Worm (Caenorhabditis elegans) whole organism, late embryonic: ENCODE measurements around the gene C31B8.1.

Experiments used
- C08G9.2 ChIP-seq: sonication (generic microtip); optimal IDR thresholded peaks from 2 replicates; lab custom pipeline; 2016; ENCODE audit warnings: mild to moderate bottlenecking, missing genetic modification characterization, moderate library complexity, missing compliant biosample characterization
- C38D4.7 ChIP-seq: fragments of 200-800 bp; sonication (Bioruptor generic); optimal IDR thresholded peaks from 2 replicates; lab custom pipeline; 2018; ENCODE audit warnings: mild to moderate bottlenecking, missing genetic modification characterization, moderate library complexity, missing compliant biosample characterization
- F13H6.1 ChIP-seq: sonication (generic microtip); optimal IDR thresholded peaks from 2 replicates; lab custom pipeline; 2016; ENCODE audit warnings: missing genetic modification characterization, missing compliant biosample characterization
- K09A11.1 ChIP-seq: sonication (generic microtip); optimal IDR thresholded peaks from 2 replicates; lab custom pipeline; 2017; ENCODE audit warnings: antibody characterized with exemption, mild to moderate bottlenecking, missing genetic modification characterization, missing compliant biosample characterization; ENCODE audit not compliant: insufficient read depth
- T23F11.4 ChIP-seq: fragments of 200-800 bp; sonication (Bioruptor generic); optimal IDR thresholded peaks from 2 replicates; lab custom pipeline; 2018; ENCODE audit warnings: mild to moderate bottlenecking, missing genetic modification characterization, missing compliant biosample characterization
- Y22D7AL.16 ChIP-seq: sonication (generic microtip); optimal IDR thresholded peaks from 2 replicates; lab custom pipeline; 2016; ENCODE audit warnings: missing genetic modification characterization, missing compliant biosample characterization
- ahr-1 ChIP-seq: sonication (generic microtip); optimal IDR thresholded peaks from 2 replicates; lab custom pipeline; 2016; ENCODE audit warnings: missing genetic modification characterization, missing compliant biosample characterization
- ceh-19 ChIP-seq: fragments of 200-800 bp; sonication (Bioruptor generic); optimal IDR thresholded peaks from 2 replicates; lab custom pipeline; 2018; ENCODE audit warnings: mild to moderate bottlenecking, missing genetic modification characterization, missing compliant biosample characterization
- ceh-24 ChIP-seq: sonication (generic microtip); optimal IDR thresholded peaks from 2 replicates; lab custom pipeline; 2016; ENCODE audit warnings: mild to moderate bottlenecking, missing genetic modification characterization, missing compliant biosample characterization
- ceh-30 ChIP-seq: fragments of 150-350 bp; optimal IDR thresholded peaks from 2 replicates; lab custom pipeline; 2014; ENCODE audit warnings: missing biosample characterization, missing genetic modification characterization
- ceh-45 ChIP-seq: fragments of 200-800 bp; sonication (Bioruptor generic); IDR thresholded peaks from 2 replicates; pipeline ENCODE4 v1.3.6; 2022; ENCODE audit warnings: missing genetic modification reagents, missing genetic modification characterization, missing compliant biosample characterization
- ceh-6 ChIP-seq: fragments of 200-800 bp; sonication (Bioruptor generic); optimal IDR thresholded peaks from 2 replicates; lab custom pipeline; 2018; ENCODE audit warnings: mild to moderate bottlenecking, missing genetic modification characterization, missing compliant biosample characterization
- che-1 ChIP-seq: sonication (generic microtip); optimal IDR thresholded peaks from 2 replicates; lab custom pipeline; 2016; ENCODE audit warnings: mild to moderate bottlenecking, missing genetic modification characterization, missing compliant biosample characterization
- dmd-4 ChIP-seq: sonication (generic microtip); optimal IDR thresholded peaks from 2 replicates; lab custom pipeline; 2016; ENCODE audit warnings: borderline replicate concordance, missing genetic modification characterization, missing compliant biosample characterization
- dve-1 ChIP-seq: sonication (generic microtip); optimal IDR thresholded peaks from 2 replicates; lab custom pipeline; 2017; ENCODE audit warnings: antibody characterized with exemption, mild to moderate bottlenecking, missing genetic modification characterization, missing compliant biosample characterization
- ets-4 ChIP-seq: sonication (generic microtip); optimal IDR thresholded peaks from 2 replicates; lab custom pipeline; 2016; ENCODE audit warnings: missing genetic modification characterization, missing compliant biosample characterization
- fax-1 ChIP-seq: sonication (generic microtip); optimal IDR thresholded peaks from 2 replicates; lab custom pipeline; 2016; ENCODE audit warnings: missing genotype, missing genetic modification characterization, missing compliant biosample characterization
- fkh-10 ChIP-seq: fragments of 150-350 bp; optimal IDR thresholded peaks from 2 replicates; lab custom pipeline; 2014; ENCODE audit warnings: missing biosample characterization, missing genetic modification reagents, missing genetic modification characterization
- fkh-6 ChIP-seq: sonication (generic microtip); optimal IDR thresholded peaks from 2 replicates; lab custom pipeline; 2016; ENCODE audit warnings: missing genetic modification characterization, missing compliant biosample characterization
- gmeb-2 ChIP-seq: sonication (generic microtip); optimal IDR thresholded peaks from 2 replicates; lab custom pipeline; 2016; ENCODE audit warnings: missing genetic modification characterization, inconsistent platforms, missing compliant biosample characterization
- hlh-30 ChIP-seq: sonication (generic microtip); optimal IDR thresholded peaks from 2 replicates; lab custom pipeline; 2017; ENCODE audit warnings: antibody characterized with exemption, missing genetic modification characterization, missing compliant biosample characterization; ENCODE audit not compliant: insufficient read depth
- lim-6 ChIP-seq: sonication (generic microtip); optimal IDR thresholded peaks from 2 replicates; lab custom pipeline; 2016; ENCODE audit warnings: missing genetic modification characterization, missing compliant biosample characterization
- mec-3 ChIP-seq: sonication (generic microtip); optimal IDR thresholded peaks from 2 replicates; lab custom pipeline; 2016; ENCODE audit warnings: borderline replicate concordance, missing genetic modification characterization, missing compliant biosample characterization
- nfya-1 ChIP-seq: sonication (generic microtip); optimal IDR thresholded peaks from 2 replicates; lab custom pipeline; 2017; ENCODE audit warnings: missing genetic modification characterization, mild to moderate bottlenecking, missing compliant biosample characterization, antibody characterized with exemption, moderate library complexity
- nhr-232 ChIP-seq: sonication (generic microtip); optimal IDR thresholded peaks from 2 replicates; lab custom pipeline; 2016; ENCODE audit warnings: missing genetic modification characterization, missing compliant biosample characterization
- odd-2 ChIP-seq: sonication (generic microtip); optimal IDR thresholded peaks from 2 replicates; lab custom pipeline; 2017; ENCODE audit warnings: antibody characterized with exemption, mild to moderate bottlenecking, missing genetic modification characterization, missing compliant biosample characterization
- pag-3 ChIP-seq: sonication (generic microtip); optimal IDR thresholded peaks from 2 replicates; lab custom pipeline; 2016; ENCODE audit warnings: missing compliant biosample characterization, missing genetic modification characterization, borderline replicate concordance
- pat-9 ChIP-seq: fragments of 200-800 bp; sonication (Bioruptor generic); optimal IDR thresholded peaks from 2 replicates; lab custom pipeline; 2018; ENCODE audit warnings: mild to moderate bottlenecking, missing genetic modification characterization, moderate library complexity, missing compliant biosample characterization
- pha-2 ChIP-seq: sonication (generic microtip); optimal IDR thresholded peaks from 2 replicates; lab custom pipeline; 2017; ENCODE audit warnings: mild to moderate bottlenecking, missing genetic modification characterization, missing compliant biosample characterization
- pros-1 ChIP-seq: fragments of 150-350 bp; optimal IDR thresholded peaks from 2 replicates; lab custom pipeline; 2014; ENCODE audit warnings: missing biosample characterization, missing genetic modification reagents, missing genetic modification characterization
- sox-4 ChIP-seq: sonication (generic microtip); optimal IDR thresholded peaks from 2 replicates; lab custom pipeline; 2017; ENCODE audit warnings: mild to moderate bottlenecking, missing genetic modification characterization, inconsistent platforms, missing compliant biosample characterization
- syd-9 ChIP-seq: sonication (generic microtip); optimal IDR thresholded peaks from 2 replicates; lab custom pipeline; 2016; ENCODE audit warnings: mild to moderate bottlenecking, missing genetic modification characterization, moderate library complexity, missing compliant biosample characterization
- tbx-7 ChIP-seq: sonication (generic microtip); optimal IDR thresholded peaks from 2 replicates; lab custom pipeline; 2016; ENCODE audit warnings: missing genotype, missing genetic modification characterization, missing compliant biosample characterization
- ttx-3 ChIP-seq: sonication (generic microtip); optimal IDR thresholded peaks from 2 replicates; lab custom pipeline; 2016; ENCODE audit warnings: missing genetic modification reagents, missing genetic modification characterization, missing compliant biosample characterization
- unc-3 ChIP-seq, 2 experiments: fragments of 200-800 bp in 1 of 2; sonication (Bioruptor generic) in 1 of 2; sonication (generic microtip) in 1 of 2; conservative IDR thresholded peaks in 1 of 2; optimal IDR thresholded peaks in 1 of 2; 2 replicates each; pipeline versions ENCODE4 v1.3.6 to Lab custom; 2016 to 2022; ENCODE audit warnings: missing compliant biosample characterization in 2 of 2, missing genetic modification characterization in 2 of 2, missing genetic modification reagents in 1 of 2
- unc-42 ChIP-seq: sonication (generic microtip); optimal IDR thresholded peaks from 2 replicates; lab custom pipeline; 2016; ENCODE audit warnings: missing genotype, missing genetic modification characterization, missing compliant biosample characterization
- unc-55 ChIP-seq: sonication (generic microtip); optimal IDR thresholded peaks from 2 replicates; lab custom pipeline; 2017; ENCODE audit warnings: missing biosample characterization, missing genetic modification reagents, missing genetic modification characterization
- unc-86 ChIP-seq: sonication (generic microtip); optimal IDR thresholded peaks from 2 replicates; lab custom pipeline; 2016; ENCODE audit warnings: missing genetic modification characterization, missing compliant biosample characterization

The C31B8.1 gene

DNA sequence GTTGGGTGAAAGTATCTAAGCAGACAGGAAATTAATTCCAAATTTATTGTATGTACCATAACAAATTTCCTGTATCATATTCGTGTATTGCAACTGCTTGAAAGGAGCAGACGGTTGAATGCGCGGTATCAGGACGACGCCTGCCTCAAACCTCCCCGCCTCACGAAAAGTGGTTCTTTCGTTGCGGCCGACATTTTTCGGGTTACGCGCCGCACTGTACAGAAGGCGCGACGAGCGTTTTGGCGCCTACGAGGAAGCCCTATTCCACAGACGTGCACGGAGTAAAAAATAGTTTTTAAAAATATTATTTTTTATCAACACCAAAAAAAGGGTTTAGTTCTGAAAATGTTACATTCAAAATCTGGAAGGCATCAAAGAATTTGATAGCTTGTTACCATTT is 11.2 kb upstream of the C31B8.1 start:
- TF ChIP-seq C08G9.2 (tag; lab: Kevin White, UChicago) (no peak), K09A11.1 (no peak), unc-55 (no peak), dve-1 (tag; lab: Kevin White, UChicago) (no peak), ceh-30 (tag; lab: Kevin White, UChicago) (no peak), ttx-3 (tag; lab: Kevin White, UChicago) (no peak)

DNA sequence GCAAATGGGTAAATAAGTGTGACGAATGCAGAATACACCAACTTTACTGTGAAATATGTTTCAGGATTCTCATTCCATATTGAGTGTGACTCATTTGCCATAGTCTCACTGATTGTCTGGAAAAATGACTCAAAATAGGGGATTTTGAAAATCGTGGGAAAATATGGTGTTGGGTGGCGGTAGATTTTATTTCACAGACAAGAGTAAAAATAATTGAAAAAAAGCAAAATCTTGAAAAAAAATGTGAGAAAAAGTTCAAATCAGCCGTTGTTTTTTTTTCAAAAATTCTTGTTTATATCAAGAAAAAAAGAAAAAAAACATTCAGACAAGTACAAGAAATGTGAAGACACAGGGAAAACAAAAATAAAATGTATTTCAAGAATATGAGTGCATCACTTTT is 8.8 kb upstream of the C31B8.1 start, which contains the start of gene srh-38:
Gene srh-38 (minus strand): TSS at position 101 of the 400 bp plus-strand sequence.
- TF ChIP-seq ahr-1 (tag; lab: Kevin White, UChicago) (no peak), unc-42 (tag; lab: Kevin White, UChicago) (no peak), pha-2 (no peak), ets-4 (no peak), syd-9 (tag; lab: Kevin White, UChicago) (no peak), Y22D7AL.16 (tag; lab: Kevin White, UChicago) (no peak)

DNA sequence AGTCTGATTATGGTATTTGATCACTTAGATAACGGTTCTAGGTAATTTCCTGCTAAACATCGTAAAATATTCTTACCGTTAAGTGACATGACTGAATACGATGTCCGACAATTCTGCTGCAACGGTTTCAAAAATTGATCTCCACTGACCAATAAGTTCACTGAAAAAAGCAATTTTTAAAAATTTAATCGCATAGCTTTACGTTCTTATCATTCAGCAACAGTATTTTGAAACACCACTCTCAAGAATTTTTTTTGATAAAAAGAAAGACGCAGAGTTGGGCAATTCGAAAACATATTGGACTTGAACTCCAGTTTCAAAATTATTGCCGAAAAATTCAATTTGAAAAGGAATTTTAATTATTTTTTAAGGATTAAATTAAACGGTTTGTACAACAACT is 3.8 kb upstream of the C31B8.1 start, which contains the start of gene C31B8.12:
Gene C31B8.12 (minus strand): TSS at position 101 of the 400 bp plus-strand sequence.
- TF ChIP-seq dve-1 (tag; lab: Kevin White, UChicago), result no peak
- no peak for TF ChIP-seq C08G9.2 (tag; lab: Kevin White, UChicago)
- no peak for TF ChIP-seq gmeb-2
- TF ChIP-seq T23F11.4 (GFP tag; lab: Kevin White, UChicago), result no peak
- no peak for TF ChIP-seq unc-86 (tag; lab: Kevin White, UChicago)
- TF ChIP-seq mec-3 (tag; lab: Kevin White, UChicago), result no peak
- no peak for TF ChIP-seq odd-2 (tag; lab: Kevin White, UChicago)
- TF ChIP-seq, all 69 proteins: peak for 0

DNA sequence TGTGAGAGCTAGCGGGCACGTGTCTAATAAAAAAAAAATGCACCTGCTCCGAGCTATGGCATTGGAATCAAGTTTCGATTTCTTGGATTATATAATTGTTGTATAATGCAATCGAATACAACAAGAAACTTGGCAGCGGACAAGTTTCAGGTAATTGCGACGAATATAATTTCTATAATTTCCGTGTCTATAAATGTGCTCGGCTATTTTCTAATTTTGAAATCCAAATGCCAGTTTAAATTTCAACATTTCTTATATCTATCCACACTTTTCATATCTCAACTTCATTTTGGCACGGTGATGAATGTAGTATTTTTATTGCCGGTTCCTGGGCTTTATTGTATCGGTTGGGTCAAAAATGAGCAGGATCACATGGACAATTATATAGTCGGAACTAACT is 1.6 kb upstream of the C31B8.1 start, which contains the start of gene C31B8.16:
Gene C31B8.16 (plus strand): TSS at position 301 of the 400 bp plus-strand sequence.
- no peak for TF ChIP-seq pat-9 (tag; lab: Kevin White, UChicago)
- no peak for TF ChIP-seq C08G9.2 (tag; lab: Kevin White, UChicago)
- no peak for TF ChIP-seq pros-1
- no peak for TF ChIP-seq lim-6 (tag; lab: Kevin White, UChicago)
- no peak for TF ChIP-seq C38D4.7 (GFP tag; lab: Kevin White, UChicago)
- TF ChIP-seq fkh-10 (GFP tag; lab: Kevin White, UChicago), result no peak
- no peak for TF ChIP-seq hlh-30 (tag; lab: Kevin White, UChicago)
- no peak for TF ChIP-seq che-1 (tag; lab: Kevin White, UChicago)
- TF ChIP-seq ceh-45 (GFP tag; lab: Robert Waterston, UW), result no peak
- TF ChIP-seq fax-1, result no peak
- no peak for TF ChIP-seq ceh-30 (tag; lab: Kevin White, UChicago)
- TF ChIP-seq gmeb-2, result no peak
- no peak for TF ChIP-seq pha-2
- no peak for TF ChIP-seq tbx-7
- TF ChIP-seq unc-3 (GFP tag; conservative IDR thresholded peaks at IDR 0.05; lab: Robert Waterston, UW), result no peak
- no peak for TF ChIP-seq unc-3 (tag; optimal IDR thresholded peaks at IDR 0.05; lab: Kevin White, UChicago)
- no peak for TF ChIP-seq nhr-232 (tag; lab: Kevin White, UChicago)
- no peak for TF ChIP-seq ceh-6

DNA sequence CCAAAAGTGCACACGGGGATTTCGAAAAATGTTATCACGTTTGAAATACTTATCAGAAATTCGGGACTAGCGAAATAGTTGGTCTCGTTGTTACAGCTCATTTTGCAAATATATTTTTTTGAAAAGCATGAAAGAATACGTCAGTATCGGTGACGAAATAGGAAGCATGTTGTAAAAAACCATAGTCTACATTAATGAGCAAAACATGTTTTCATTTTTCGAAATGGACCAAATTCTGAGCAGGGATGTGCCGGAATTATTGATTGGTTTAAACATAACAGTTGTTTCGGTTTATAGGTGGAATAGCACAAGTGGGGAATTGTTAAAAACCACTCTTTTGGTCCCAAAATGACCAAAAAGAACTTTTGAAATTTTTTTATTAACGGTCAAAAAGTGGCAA is 2.7 kb downstream of the C31B8.1 start, which contains the start of gene srh-247:
Gene srh-247 (minus strand): TSS at position 101 of the 400 bp plus-strand sequence.
- TF ChIP-seq F13H6.1 (tag; lab: Kevin White, UChicago), result no peak

DNA sequence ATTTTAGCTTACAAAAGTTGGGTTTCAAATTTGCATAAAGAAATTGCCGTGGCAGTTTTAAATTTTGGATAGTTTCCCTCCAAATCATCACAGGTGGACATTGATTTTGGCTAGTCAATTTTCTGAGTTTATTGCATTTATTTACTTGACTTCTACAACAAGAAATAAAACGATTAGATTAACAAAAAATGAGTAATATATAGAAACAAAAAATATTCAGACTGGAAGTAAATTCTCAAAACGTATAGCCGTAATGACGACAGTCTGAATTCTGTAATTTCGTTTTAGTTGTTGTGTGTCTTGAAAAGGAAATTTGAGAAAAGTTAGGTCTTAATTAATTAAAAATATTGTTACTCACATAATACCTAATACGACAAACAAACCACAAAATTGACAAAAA is 7.1 kb downstream of the C31B8.1 start, which contains the start of gene srw-141:
Gene srw-141 (minus strand): TSS at position 101 of the 400 bp plus-strand sequence.
- no peak for TF ChIP-seq pag-3 (tag; lab: Kevin White, UChicago)
- no peak for TF ChIP-seq ceh-30 (tag; lab: Kevin White, UChicago)
- no peak for TF ChIP-seq ceh-24
- TF ChIP-seq ttx-3 (tag; lab: Kevin White, UChicago), result no peak
- TF ChIP-seq sox-4 (tag; lab: Kevin White, UChicago), result no peak
- TF ChIP-seq ceh-19, result no peak
- TF ChIP-seq fkh-6 (tag; lab: Kevin White, UChicago), result no peak
- no peak for TF ChIP-seq pha-2
- no peak for TF ChIP-seq unc-3 (GFP tag; conservative IDR thresholded peaks at IDR 0.05; lab: Robert Waterston, UW)
- no peak for TF ChIP-seq unc-3 (tag; optimal IDR thresholded peaks at IDR 0.05; lab: Kevin White, UChicago)
- TF ChIP-seq dmd-4 (tag; lab: Kevin White, UChicago), result no peak
- TF ChIP-seq gmeb-2, result no peak
- TF ChIP-seq nfya-1 (tag; lab: Kevin White, UChicago), result no peak
- TF ChIP-seq F13H6.1 (tag; lab: Kevin White, UChicago), result no peak
- no peak for TF ChIP-seq T23F11.4 (GFP tag; lab: Kevin White, UChicago)
